Fruit fly (Drosophila melanogaster): ENCODE data around the gene Aasdh.

The Aasdh gene

DNA sequence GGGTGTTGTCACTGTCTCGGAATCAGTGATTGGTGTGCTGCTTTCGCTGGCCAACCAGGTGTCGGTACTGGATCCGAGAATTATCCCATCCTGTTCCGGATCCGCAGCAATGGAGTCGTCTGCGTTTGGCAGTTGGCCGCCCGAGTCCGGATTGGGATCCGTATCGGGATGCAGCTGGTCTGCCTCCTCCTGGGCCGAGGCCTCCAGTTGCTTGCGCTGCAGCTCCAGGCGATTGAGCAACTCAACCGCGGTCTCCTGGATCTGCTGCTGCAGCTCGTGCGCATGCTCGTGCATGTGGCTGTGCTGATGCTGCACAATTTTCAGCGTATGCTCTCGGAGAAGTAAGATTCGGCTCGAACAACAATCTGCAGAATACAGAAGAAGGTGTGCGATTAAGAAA is 17.2 kb downstream of the Aasdh start:
- no peak for TF ChIP-seq ttk (optimal IDR thresholded peaks at IDR 0.05)
- no peak for TF ChIP-seq psq (optimal IDR thresholded peaks at IDR 0.05)
- TF ChIP-seq h (optimal IDR thresholded peaks at IDR 0.05): no peak
- no peak for TF ChIP-seq insv (optimal IDR thresholded peaks at IDR 0.05)
- no peak for TF ChIP-seq Myc (optimal IDR thresholded peaks at IDR 0.05)
- TF ChIP-seq Sin3A (optimal IDR thresholded peaks at IDR 0.05): no peak

- TF ChIP-seq insv (optimal IDR thresholded peaks at IDR 0.05) (no peak), Myc (optimal IDR thresholded peaks at IDR 0.05) (no peak)
Measured at dm6 chr2L:8426801-8427200, 22.6 kb downstream of the Aasdh start.

DNA sequence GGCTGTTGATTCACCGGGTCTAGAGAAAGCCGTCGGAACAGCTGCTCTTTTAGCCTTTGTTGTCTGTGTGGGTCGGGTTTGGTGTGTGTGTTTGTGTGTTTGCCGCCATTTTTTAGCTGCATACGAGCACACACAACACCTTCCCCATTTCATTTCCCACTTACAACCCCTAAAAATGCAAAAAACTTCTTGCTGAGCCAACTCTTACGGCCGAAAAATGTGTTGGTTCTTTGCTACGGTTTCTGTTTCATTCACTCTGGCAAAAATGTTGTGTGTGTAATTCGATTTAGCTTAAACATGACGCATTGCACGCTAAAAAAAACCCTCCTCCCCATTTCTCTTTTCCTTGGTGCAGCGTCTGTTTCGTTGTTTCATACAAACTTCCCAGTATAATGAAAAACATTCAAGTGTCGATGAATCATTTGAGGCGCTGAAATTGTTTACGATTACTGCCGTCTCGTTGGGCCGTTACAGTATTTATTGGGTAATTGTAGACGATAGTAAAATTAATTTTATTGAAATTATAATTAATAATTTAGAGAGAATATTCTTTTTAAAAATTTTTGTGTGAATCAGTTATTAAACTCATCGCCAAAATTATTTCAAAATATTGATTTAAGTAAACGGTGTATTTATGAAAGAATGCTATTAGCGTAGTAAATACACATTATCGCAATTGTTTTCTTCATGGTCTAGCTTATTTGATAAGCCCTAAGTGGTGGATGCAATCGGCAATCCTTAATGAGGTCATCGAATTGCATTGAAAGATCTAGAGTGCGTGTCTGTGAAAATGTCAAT is 23.2 kb downstream of the Aasdh start:
- TF ChIP-seq insv (optimal IDR thresholded peaks at IDR 0.05): no peak
- no peak for TF ChIP-seq h (optimal IDR thresholded peaks at IDR 0.05)
- no peak for TF ChIP-seq Sin3A (optimal IDR thresholded peaks at IDR 0.05)
- no peak for TF ChIP-seq psq (optimal IDR thresholded peaks at IDR 0.05)
- TF ChIP-seq ttk (optimal IDR thresholded peaks at IDR 0.05): no peak
- TF ChIP-seq Myc (optimal IDR thresholded peaks at IDR 0.05): no peak

DNA sequence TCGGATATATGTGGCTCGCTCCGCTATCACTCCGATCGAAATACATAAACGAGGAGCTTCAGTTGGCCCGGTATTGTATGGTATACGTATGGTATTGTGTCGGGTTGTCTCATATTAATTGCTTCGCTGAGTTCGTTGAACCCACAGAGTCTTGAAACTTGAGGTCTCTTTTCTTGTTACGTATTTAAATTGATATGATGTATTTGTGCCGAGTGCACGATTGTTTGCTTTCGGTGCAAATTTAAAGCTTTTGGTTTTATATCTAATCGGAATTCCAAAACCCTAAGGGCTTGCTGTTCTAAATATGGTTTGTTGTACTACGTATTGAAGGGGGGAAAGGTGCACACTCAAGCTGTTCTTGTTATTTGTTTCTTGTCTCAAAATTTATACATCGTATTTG is 24.2 kb downstream of the Aasdh start:
- TF ChIP-seq h (optimal IDR thresholded peaks at IDR 0.05) (no peak), ttk (optimal IDR thresholded peaks at IDR 0.05) (no peak), Sin3A (optimal IDR thresholded peaks at IDR 0.05) (no peak), psq (optimal IDR thresholded peaks at IDR 0.05) (no peak), Myc (optimal IDR thresholded peaks at IDR 0.05) (no peak), insv (optimal IDR thresholded peaks at IDR 0.05) (no peak)

DNA sequence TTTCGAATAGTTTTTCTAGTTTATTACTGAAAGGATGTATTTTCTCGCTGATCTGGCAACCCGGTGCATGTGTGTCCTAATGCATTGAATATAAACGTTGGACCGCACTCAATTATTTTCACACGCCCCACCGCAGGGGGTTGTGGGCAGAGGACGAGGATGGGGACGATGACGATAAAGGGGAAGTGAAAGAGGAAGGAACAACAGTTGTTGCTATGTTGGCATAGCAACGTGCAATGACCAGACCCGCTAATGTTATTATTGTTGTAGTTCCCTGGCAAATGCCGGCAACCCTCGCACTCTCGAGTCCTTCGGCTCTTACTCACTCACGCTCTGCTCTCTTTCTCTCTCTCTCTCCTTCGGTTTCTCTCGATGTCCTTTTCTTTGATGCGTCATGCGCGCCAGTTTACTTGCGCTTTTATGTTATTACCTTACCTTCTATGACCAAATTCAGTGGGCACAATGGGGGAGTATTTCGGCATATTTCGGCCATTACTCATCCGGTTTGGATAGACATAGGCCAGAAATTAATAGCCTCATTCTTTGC is 24.6 kb downstream of the Aasdh start:
- no peak for TF ChIP-seq insv (optimal IDR thresholded peaks at IDR 0.05)
- no peak for TF ChIP-seq psq (optimal IDR thresholded peaks at IDR 0.05)
- TF ChIP-seq Myc (optimal IDR thresholded peaks at IDR 0.05): no peak
- no peak for TF ChIP-seq Sin3A (optimal IDR thresholded peaks at IDR 0.05)
- no peak for TF ChIP-seq h (optimal IDR thresholded peaks at IDR 0.05)

DNA sequence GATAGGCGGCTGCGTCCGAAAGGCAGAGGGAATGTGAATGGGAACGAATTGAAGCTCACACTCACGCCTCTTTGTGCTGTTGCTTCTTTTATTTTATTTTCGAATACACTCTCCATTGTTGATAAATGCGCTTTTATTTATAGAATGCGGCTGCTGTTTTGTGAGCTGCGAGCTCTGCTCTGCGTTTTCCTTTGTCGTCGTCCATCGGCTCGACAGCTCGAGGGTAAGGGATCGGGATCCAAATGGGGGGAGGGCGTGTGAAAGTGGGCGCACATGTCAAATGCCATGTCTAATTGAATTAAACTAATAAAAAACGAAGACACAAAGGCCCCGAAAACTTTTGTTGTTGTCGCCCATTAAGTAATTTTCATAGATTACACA is 25.3 kb downstream of the Aasdh start:
- TF ChIP-seq psq (optimal IDR thresholded peaks at IDR 0.05): no peak
- no peak for TF ChIP-seq insv (optimal IDR thresholded peaks at IDR 0.05)
- TF ChIP-seq ttk (optimal IDR thresholded peaks at IDR 0.05): no peak
- no peak for TF ChIP-seq h (optimal IDR thresholded peaks at IDR 0.05)
- no peak for TF ChIP-seq Sin3A (optimal IDR thresholded peaks at IDR 0.05)
- TF ChIP-seq Myc (optimal IDR thresholded peaks at IDR 0.05): no peak

DNA sequence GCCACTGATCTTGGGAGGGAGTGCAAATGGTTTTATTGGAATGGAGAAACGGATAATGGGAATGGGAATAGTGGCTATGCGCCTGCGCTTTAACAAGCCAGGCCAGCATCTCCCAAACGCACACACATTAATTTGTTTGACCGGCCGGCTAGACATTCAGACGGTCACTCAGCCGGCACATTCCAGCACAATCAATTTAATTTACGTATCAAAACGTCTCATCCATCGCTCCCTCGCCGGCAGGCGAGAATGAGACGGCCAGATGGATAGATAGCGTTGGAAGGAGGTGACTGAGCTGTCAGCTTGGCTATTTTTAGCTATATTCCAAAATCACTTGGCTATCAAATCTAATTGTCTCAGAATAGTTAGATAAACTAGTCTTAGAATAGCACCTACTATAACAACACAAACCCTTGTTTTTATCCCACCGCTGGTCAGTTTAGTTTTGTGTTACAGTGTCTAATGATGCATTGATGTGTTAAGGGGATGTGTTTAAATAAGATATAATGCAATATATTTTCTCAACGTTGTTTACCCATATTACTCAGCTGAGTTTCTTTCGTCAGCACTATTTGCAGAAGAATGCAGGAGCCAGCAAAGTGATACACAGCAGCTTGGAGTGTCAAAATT is 25.8 kb downstream of the Aasdh start:
- no peak for TF ChIP-seq Myc (optimal IDR thresholded peaks at IDR 0.05)
- no peak for TF ChIP-seq Sin3A (optimal IDR thresholded peaks at IDR 0.05)
- no peak for TF ChIP-seq ttk (optimal IDR thresholded peaks at IDR 0.05)
- TF ChIP-seq h (optimal IDR thresholded peaks at IDR 0.05): no peak
- no peak for TF ChIP-seq insv (optimal IDR thresholded peaks at IDR 0.05)
- TF ChIP-seq psq (optimal IDR thresholded peaks at IDR 0.05): no peak

- TF ChIP-seq Sin3A (optimal IDR thresholded peaks at IDR 0.05) (no peak), insv (optimal IDR thresholded peaks at IDR 0.05) (no peak), psq (optimal IDR thresholded peaks at IDR 0.05) (no peak), ttk (optimal IDR thresholded peaks at IDR 0.05) (no peak), Myc (optimal IDR thresholded peaks at IDR 0.05) (no peak), h (optimal IDR thresholded peaks at IDR 0.05) (no peak)
Measured at dm6 chr2L:8423047-8423446, 26.3 kb downstream of the Aasdh start.

dm6 chr2L:8421717-8422116 is 27.7 kb downstream of the Aasdh start:
- TF ChIP-seq Sin3A (optimal IDR thresholded peaks at IDR 0.05) (no peak), insv (optimal IDR thresholded peaks at IDR 0.05) (no peak), ttk (optimal IDR thresholded peaks at IDR 0.05) (no peak), psq (optimal IDR thresholded peaks at IDR 0.05) (no peak), h (optimal IDR thresholded peaks at IDR 0.05) (no peak), Myc (optimal IDR thresholded peaks at IDR 0.05) (no peak)

DNA sequence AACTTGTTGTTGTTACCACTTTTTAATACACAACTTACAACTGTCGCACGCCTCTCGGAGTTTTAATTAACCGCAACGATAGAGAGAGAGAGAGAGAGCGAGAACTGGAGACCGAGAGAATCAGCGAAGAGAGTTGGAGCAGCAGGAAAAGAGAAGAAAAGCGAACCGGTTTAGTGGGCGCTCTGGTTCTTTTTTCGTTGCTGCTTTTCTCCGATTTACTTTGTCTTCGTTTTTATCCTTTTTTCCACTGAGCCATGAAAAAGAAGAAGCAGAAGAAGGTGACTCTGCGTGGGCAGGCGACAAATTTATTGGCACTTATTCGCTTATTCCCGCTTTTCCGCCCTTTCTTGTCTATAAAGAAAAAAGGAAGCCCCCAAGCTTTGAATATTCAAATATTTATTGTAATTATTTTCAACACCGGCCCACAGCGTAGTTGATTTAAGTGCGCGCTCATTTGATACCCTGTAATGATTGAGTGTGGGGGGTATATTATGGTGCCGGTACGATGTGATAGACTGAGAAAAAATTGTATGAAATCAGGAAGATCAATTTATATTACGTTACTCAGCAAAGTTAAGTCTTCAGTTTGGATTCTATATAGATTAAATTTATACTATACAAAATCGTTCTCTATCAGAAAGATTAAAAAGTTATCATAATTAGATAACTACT is 29.0 kb downstream of the Aasdh start:
- TF ChIP-seq insv (optimal IDR thresholded peaks at IDR 0.05) (no peak), psq (optimal IDR thresholded peaks at IDR 0.05) (no peak), ttk (optimal IDR thresholded peaks at IDR 0.05) (no peak), h (optimal IDR thresholded peaks at IDR 0.05) (no peak), Myc (optimal IDR thresholded peaks at IDR 0.05) (no peak), Sin3A (optimal IDR thresholded peaks at IDR 0.05) (no peak)

DNA sequence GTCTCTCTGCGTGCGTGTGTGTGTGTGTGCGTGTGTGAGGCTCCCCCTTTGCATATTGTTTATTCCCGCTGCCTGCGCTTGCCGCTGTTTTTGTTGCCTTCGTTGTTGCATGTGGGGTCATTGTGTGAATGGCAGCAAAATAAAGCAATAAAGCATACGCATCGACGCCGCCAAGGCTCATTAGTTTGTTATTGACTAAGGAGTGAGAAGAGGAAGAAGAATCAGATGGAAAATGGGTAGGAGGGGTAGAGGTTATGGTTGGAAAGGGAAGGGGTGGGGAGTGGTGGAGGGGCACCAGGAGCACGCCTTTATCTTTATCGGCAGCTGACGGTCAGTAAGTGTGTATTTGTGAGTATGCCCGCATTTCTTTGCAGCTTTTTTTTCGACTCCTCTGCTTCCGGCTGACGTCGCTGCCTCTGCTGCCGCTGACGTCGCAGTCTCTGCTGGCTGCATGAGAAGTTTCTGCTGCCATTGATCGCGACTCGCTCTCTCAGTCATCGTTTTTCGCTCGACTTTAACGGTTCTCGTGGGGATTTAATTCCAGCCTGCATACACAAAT is 29.9 kb downstream of the Aasdh start:
- TF ChIP-seq Sin3A (optimal IDR thresholded peaks at IDR 0.05) (no peak), ttk (optimal IDR thresholded peaks at IDR 0.05) (no peak), psq (optimal IDR thresholded peaks at IDR 0.05) (no peak)

Measured in Kc167 (cell line).